Worm (Caenorhabditis elegans) whole organism, midembryonic: Measurements from ENCODE around the gene T16G1.5.
"Not testable (repeated sequence)": the region's sequence is repeated elsewhere in the genome, so short reads cannot be mapped to it uniquely, and the experiment has no call there.

Experiments used
- flt-1 ChIP-seq: fragments of 200-800 bp; sonication (Bioruptor generic); IDR thresholded peaks from 2 replicates; pipeline ENCODE4 v1.3.6; 2022; ENCODE audit warnings: missing genetic modification characterization, missing compliant biosample characterization
- ztf-29 ChIP-seq: fragments of 200-800 bp; sonication (Bioruptor generic); IDR thresholded peaks from 2 replicates; pipeline ENCODE4 v1.3.6; 2022; ENCODE audit warnings: missing genetic modification reagents, missing genetic modification characterization, missing compliant biosample characterization

- TF ChIP-seq flt-1, ztf-29 (GFP tag; lab: Robert Waterston, UW): not testable (repeated sequence)
Observed at ce11 chrV:12967925-12968327, 28.6 kb upstream of the T16G1.5 start, which contains the start of gene R186.8.
